Worm (Caenorhabditis elegans) whole organism, early embryonic: ENCODE measurements around the gene R11D1.3.

Experiments used
- F13C5.2 ChIP-seq: sonication (generic microtip); optimal IDR thresholded peaks from 2 replicates; lab custom pipeline; 2017; ENCODE audit warnings: mild to moderate bottlenecking, missing genetic modification characterization, inconsistent platforms, missing compliant biosample characterization
- aly-1 ChIP-seq: sonication (generic microtip); optimal IDR thresholded peaks from 2 replicates; lab custom pipeline; 2016; ENCODE audit warnings: missing genetic modification characterization, missing compliant biosample characterization
- ama-1 ChIP-seq: fragments of 150-350 bp; optimal IDR thresholded peaks from 2 replicates; lab custom pipeline; 2014
- ceh-13 ChIP-seq: fragments of 200-800 bp; sonication (Bioruptor generic); optimal IDR thresholded peaks from 2 replicates; lab custom pipeline; 2018; ENCODE audit warnings: mild to moderate bottlenecking, missing genetic modification characterization, missing compliant biosample characterization
- ets-7 ChIP-seq: sonication (generic microtip); optimal IDR thresholded peaks from 2 replicates; lab custom pipeline; 2016; ENCODE audit warnings: missing genotype, missing genetic modification characterization, missing compliant biosample characterization
- flt-1 ChIP-seq: fragments of 200-800 bp; sonication (Bioruptor generic); IDR thresholded peaks from 2 replicates; pipeline ENCODE4 v1.3.6; 2022; ENCODE audit warnings: missing genetic modification characterization, missing compliant biosample characterization
- hnd-1 ChIP-seq: sonication (generic microtip); optimal IDR thresholded peaks from 2 replicates; lab custom pipeline; 2016; ENCODE audit warnings: missing genetic modification characterization, missing compliant biosample characterization
- scrt-1 ChIP-seq: fragments of 200-800 bp; sonication (Bioruptor generic); IDR thresholded peaks from 2 replicates; pipeline ENCODE4 v1.3.6; 2022; ENCODE audit warnings: missing genetic modification characterization, missing compliant biosample characterization
- sea-1 ChIP-seq: fragments of 200-800 bp; sonication (Bioruptor generic); conservative IDR thresholded peaks from 2 replicates; pipeline ENCODE4 v1.3.6; 2022; ENCODE audit warnings: missing genetic modification characterization, missing compliant biosample characterization
- tbx-37 ChIP-seq: fragments of 200-800 bp; sonication (Bioruptor generic); conservative IDR thresholded peaks from 2 replicates; pipeline ENCODE4 v1.3.6; 2022; ENCODE audit warnings: missing genetic modification reagents, missing genetic modification characterization, missing compliant biosample characterization
- tra-4 ChIP-seq: sonication (generic microtip); optimal IDR thresholded peaks from 2 replicates; lab custom pipeline; 2017; ENCODE audit warnings: missing genetic modification characterization, missing compliant biosample characterization

DNA sequence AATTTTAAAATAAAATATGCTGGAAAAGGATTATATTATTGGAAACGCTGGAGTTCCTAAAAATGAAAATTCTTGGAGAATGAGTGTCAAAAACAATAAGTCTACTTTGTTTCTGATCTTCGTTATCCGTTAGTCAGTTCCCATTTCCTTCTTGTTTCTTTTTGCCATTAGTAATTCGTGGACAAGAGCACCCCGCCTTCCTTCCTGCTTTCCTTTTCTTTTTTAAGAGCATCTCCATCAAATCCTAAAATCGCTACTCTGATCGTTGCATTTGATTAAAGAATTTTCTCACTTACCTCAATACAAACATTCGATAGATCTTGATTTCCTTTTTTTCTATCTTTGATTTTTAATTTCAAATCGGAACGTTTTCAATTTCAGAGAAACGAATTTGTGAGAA, 32.1 kb downstream of the R11D1.3 start, which contains the start of gene frpr-15:
- TF ChIP-seq hnd-1 (tag; lab: Kevin White, UChicago) (no peak), ama-1 (lab: Kevin White, UChicago) (no peak), flt-1 (GFP tag; lab: Robert Waterston, UW) (no peak), sea-1 (GFP tag; lab: Robert Waterston, UW) (no peak), ceh-13 (GFP tag; lab: Kevin White, UChicago) (no peak), F13C5.2 (tag; lab: Kevin White, UChicago) (no peak), scrt-1 (no peak), tbx-37 (no peak), aly-1 (tag; lab: Kevin White, UChicago) (no peak), tra-4 (tag; lab: Kevin White, UChicago) (no peak), ets-7 (tag; lab: Kevin White, UChicago) (no peak)
